Worm (Caenorhabditis elegans) whole organism, L3 larva: ENCODE measurements around the gene E02H4.5.

Experiments used
- daf-12 ChIP-seq: fragments of 150-350 bp; optimal IDR thresholded peaks from 2 replicates; lab custom pipeline; 2014; ENCODE audit warnings: missing biosample characterization, missing genetic modification reagents, missing genetic modification characterization
- elt-2 ChIP-seq: sonication (generic microtip); optimal IDR thresholded peaks from 2 replicates; lab custom pipeline; 2016; ENCODE audit warnings: missing genetic modification reagents, mild to moderate bottlenecking, missing genetic modification characterization, missing compliant biosample characterization
- jun-1 ChIP-seq: fragments of 150-350 bp; optimal IDR thresholded peaks from 2 replicates; lab custom pipeline; 2014; ENCODE audit warnings: missing biosample characterization, missing genetic modification reagents, missing genetic modification characterization
- lin-39 ChIP-seq: fragments of 150-350 bp; optimal IDR thresholded peaks from 2 replicates; lab custom pipeline; 2018; ENCODE audit warnings: missing biosample characterization, missing genetic modification reagents, missing genetic modification characterization
- lsy-12 ChIP-seq: sonication (generic microtip); optimal IDR thresholded peaks from 2 replicates; lab custom pipeline; 2016; ENCODE audit warnings: mild to moderate bottlenecking, missing genetic modification characterization, missing compliant biosample characterization
- mdl-1 ChIP-seq: fragments of 150-350 bp; optimal IDR thresholded peaks from 2 replicates; lab custom pipeline; 2014; ENCODE audit warnings: missing biosample characterization, missing genetic modification characterization
- nhr-77 ChIP-seq: fragments of 150-350 bp; optimal IDR thresholded peaks from 2 replicates; lab custom pipeline; 2014; ENCODE audit warnings: missing biosample characterization, missing genetic modification characterization
- pha-4 ChIP-seq: fragments of 150-350 bp; optimal IDR thresholded peaks from 2 replicates; lab custom pipeline; 2014; ENCODE audit warnings: missing biosample characterization, missing genetic modification reagents, missing genetic modification characterization
- pqm-1 ChIP-seq: fragments of 150-350 bp; optimal IDR thresholded peaks from 2 replicates; lab custom pipeline; 2017; ENCODE audit warnings: missing biosample characterization, missing genetic modification characterization, inconsistent platforms
- skn-1 ChIP-seq: fragments of 150-350 bp; optimal IDR thresholded peaks from 2 replicates; lab custom pipeline; 2014; ENCODE audit warnings: missing biosample characterization, missing genetic modification characterization
- snpc-4 ChIP-seq: fragments of 150-350 bp; optimal IDR thresholded peaks from 2 replicates; lab custom pipeline; 2014; ENCODE audit warnings: missing biosample characterization, missing genetic modification characterization
- tbx-2 ChIP-seq: sonication (generic microtip); optimal IDR thresholded peaks from 2 replicates; lab custom pipeline; 2016; ENCODE audit warnings: mild to moderate bottlenecking, missing genetic modification characterization, missing compliant biosample characterization
- unc-62 ChIP-seq: fragments of 150-350 bp; sonication (generic microtip); optimal IDR thresholded peaks from 4 replicates; lab custom pipeline; 2014; ENCODE audit warnings: missing biosample characterization, missing genetic modification reagents, missing genetic modification characterization

Gene E02H4.5

DNA sequence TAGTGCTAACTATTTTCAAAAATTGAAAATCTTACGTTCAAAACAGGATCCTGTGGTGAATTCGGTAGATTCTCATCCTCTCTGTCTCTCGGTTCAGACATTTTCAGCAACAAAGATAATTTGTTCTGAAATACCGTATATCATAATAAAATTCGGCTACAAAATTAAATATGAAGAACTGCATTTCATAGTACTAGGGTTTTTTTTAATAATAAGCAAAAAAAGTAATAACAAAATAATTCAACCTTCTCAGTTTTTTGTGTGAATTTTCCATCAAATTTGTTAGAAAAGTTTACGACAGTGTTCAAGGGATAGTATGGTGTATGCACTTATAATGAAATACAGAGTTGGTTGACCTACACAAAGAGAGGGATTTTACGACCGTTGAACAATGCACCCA, 31.8 kb downstream of the E02H4.5 start, which contains the start of gene K06G5.3:
Gene K06G5.3, minus strand, starts transcription at position 101 of the 400 bp plus-strand sequence.
- TF ChIP-seq skn-1 (tag; lab: Kevin White, UChicago), result no peak

DNA sequence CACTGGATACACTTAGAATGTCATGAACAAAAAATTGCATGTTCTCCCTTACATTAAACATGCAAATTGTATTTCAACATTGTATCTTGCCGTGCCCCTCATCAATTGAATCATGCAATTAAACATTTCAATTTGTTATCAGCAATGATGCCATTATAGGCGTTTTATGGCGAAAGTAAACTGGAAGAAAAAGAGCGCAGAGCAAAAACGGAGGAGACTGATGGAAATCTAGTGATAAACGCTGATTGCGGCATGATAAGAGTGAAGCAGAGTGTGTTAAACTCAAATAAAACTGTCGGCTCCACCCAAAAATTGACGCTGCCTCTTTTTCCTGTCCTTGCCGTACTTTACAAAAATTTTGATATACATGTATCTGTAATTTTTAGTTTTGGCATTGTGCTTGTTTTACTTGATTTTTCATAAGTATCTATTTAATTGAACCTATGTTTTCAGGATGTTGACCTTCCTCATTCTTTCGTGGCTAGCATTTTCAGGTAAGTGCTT, 40.4 kb downstream of the E02H4.5 start, which contains the start of gene K06G5.1:
Gene K06G5.1, plus strand, starts transcription at position 454 of the 504 bp plus-strand sequence.
- peak; percentile 72 for TF ChIP-seq jun-1 (tag; lab: Kevin White, UChicago)
- no peak for TF ChIP-seq snpc-4 (tag; lab: Kevin White, UChicago)
- no peak for TF ChIP-seq daf-12 (tag; lab: Kevin White, UChicago)
- TF ChIP-seq pha-4 (tag; lab: Kevin White, UChicago), result peak; percentile 64
- peak; percentile 99 for TF ChIP-seq elt-2 (tag; lab: Kevin White, UChicago)
- TF ChIP-seq mdl-1 (tag; lab: Kevin White, UChicago), result no peak
- TF ChIP-seq unc-62 (GFP tag; lab: Kevin White, UChicago), result no peak
- TF ChIP-seq nhr-77, result no peak
- peak; percentile 99 for TF ChIP-seq pqm-1

DNA sequence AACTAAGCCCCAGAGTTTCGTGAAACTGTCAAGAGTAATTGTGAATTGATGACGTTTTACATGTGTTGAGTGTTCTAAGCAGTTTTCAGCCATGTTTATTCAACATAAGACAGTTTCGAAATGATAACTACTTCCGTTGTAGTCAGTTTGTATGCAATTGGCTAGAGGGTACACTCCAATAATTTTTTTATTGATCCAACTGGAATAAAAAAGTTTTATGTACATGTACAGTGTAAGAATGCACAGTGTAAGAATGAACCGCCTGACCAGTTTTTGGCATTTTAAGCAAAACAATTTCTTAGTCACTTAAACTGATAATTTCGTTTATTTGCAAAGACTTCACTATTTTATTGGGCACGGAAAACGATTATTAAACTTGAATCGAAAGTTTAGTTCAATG, 41.6 kb downstream of the E02H4.5 start:
- peak; percentile 47 for TF ChIP-seq elt-2 (tag; lab: Kevin White, UChicago)
- TF ChIP-seq tbx-2 (tag; lab: Kevin White, UChicago), result no peak
- TF ChIP-seq, all 47 proteins: peak for 1

DNA sequence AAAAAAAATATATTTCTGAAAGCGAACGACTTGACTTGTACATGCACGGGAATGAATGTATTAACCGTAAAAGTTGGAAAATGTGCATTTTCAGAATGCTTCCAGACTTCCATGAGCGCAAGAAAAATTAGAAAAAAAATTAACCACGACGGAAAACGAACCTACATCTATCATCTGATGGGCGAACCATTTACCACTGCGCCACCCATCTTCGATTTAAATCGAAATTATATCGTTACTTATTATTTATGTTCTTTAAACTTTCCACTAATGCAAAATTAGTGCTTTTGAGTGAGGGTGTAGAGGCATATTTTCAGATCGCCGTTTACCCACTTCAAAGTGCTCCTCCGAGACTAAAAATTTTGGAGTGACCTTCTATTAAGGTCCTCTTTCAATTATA, 43.8 kb downstream of the E02H4.5 start:
- TF ChIP-seq elt-2 (tag; lab: Kevin White, UChicago), result peak; percentile 18

ce11 chrX:14207942-14208341, 47.0 kb downstream of the E02H4.5 start, which contains the start of gene ceh-37:
TSS of gene ceh-37 (minus strand) at chrX:14208000.
- TF ChIP-seq pqm-1 (peak; percentile 63), lsy-12 (tag; lab: Kevin White, UChicago) (no peak), elt-2 (tag; lab: Kevin White, UChicago) (peak; percentile 79)

- TF ChIP-seq lin-39 (tag; lab: Kevin White, UChicago) (no peak), elt-2 (tag; lab: Kevin White, UChicago) (peak; percentile 72), pha-4 (tag; lab: Kevin White, UChicago) (peak; percentile 29), pqm-1 (peak; percentile 40)
Observed at ce11 chrX:14206321-14206720, 48.6 kb downstream of the E02H4.5 start.
